1 fruit fly cellular context compared by ENCODE assay signal in the genomic region with DNA sequence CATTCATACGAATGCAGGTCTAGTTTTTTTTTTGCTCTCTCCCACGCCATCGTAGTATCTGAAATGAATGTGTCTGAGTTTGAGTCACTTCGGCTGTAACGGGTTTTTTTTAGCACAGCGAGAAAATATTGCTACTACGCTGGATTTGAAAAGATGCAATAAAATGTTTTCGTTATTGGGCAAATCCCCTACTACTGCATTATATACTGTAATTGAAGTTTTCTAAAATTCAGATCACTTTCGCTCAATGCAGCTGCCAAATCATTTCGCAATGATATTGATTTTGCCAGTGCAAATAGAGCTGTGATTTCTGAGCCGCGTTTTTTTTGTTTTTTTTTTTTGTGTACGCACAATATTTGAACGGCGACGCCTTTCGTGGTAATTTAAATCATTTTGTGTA.
A peak's percentile ranks its signal among the peaks of the same experiment; 100 is the strongest.
TF ChIP-seq lines count a peak whose summit lies in the region.

No protein-coding gene starts in this region.

TF ChIP-seq in whole organism, embryonic, 481 proteins besides CTCF, POLR2A, EP300 and RAD21 (continued from another document and continues in another):
- TF ChIP-seq CG8359 (GFP tag; optimal IDR thresholded peaks at IDR 0.05; lab: Kevin White, UChicago; ENCODE audit: borderline replicate concordance) (no peak), insv (GFP tag; optimal IDR thresholded peaks at IDR 0.05; lab: Kevin White, UChicago) (no peak), CG10431 (GFP tag; optimal IDR thresholded peaks at IDR 0.05; lab: Kevin White, UChicago) (no peak), Ptx1 (GFP tag; IDR thresholded peaks at IDR 0.05; lab: Robert Waterston, UW) (peak; percentile 51), lola (GFP tag; optimal IDR thresholded peaks at IDR 0.05; lab: Kevin White, UChicago) (no peak), tin (GFP tag; optimal IDR thresholded peaks at IDR 0.05; lab: Kevin White, UChicago) (peak; percentile 25), Xbp1 (GFP tag; optimal IDR thresholded peaks at IDR 0.05; lab: Kevin White, UChicago) (peak; percentile 49), CG17802 (tag; optimal IDR thresholded peaks at IDR 0.05; lab: Kevin White, UChicago) (no peak), C15 (GFP tag; IDR thresholded peaks at IDR 0.05; lab: Robert Waterston, UW) (no peak), gsb-n (tag; optimal IDR thresholded peaks at IDR 0.05; lab: Kevin White, UChicago) (no peak), BtbVII (GFP tag; optimal IDR thresholded peaks at IDR 0.05; lab: Kevin White, UChicago) (no peak), CG12659 (GFP tag; optimal IDR thresholded peaks at IDR 0.05; lab: Kevin White, UChicago) (peak; percentile 40), CG14441 (GFP tag; IDR thresholded peaks at IDR 0.05; lab: Robert Waterston, UW) (peak; percentile 65; the same call in 1 of the 2 replicates), zen (tag; optimal IDR thresholded peaks at IDR 0.05; lab: Kevin White, UChicago) (no peak), ATbp (GFP tag; optimal IDR thresholded peaks at IDR 0.05; lab: Kevin White, UChicago) (peak; percentile 48), eyg (GFP tag; optimal IDR thresholded peaks at IDR 0.05; lab: Kevin White, UChicago) (no peak), ro (GFP tag; IDR thresholded peaks at IDR 0.05; lab: Robert Waterston, UW) (no peak), sim (GFP tag; IDR thresholded peaks at IDR 0.05; lab: Robert Waterston, UW) (no peak), CG12071 (GFP tag; optimal IDR thresholded peaks at IDR 0.05; lab: Kevin White, UChicago) (no peak), CG17186 (GFP tag; optimal IDR thresholded peaks at IDR 0.05; lab: Kevin White, UChicago) (no peak), pnt (GFP tag; optimal IDR thresholded peaks at IDR 0.05; lab: Kevin White, UChicago) (peak; percentile 24), H2.0 (GFP tag; IDR thresholded peaks at IDR 0.05; lab: Robert Waterston, UW) (peak; percentile 65), CG2116 (GFP tag; optimal IDR thresholded peaks at IDR 0.05; lab: Kevin White, UChicago) (no peak), ewg (GFP tag; optimal IDR thresholded peaks at IDR 0.05; lab: Kevin White, UChicago) (no peak), CG8944 (GFP tag; optimal IDR thresholded peaks at IDR 0.05; lab: Kevin White, UChicago) (peak; percentile 8), jing (GFP tag; optimal IDR thresholded peaks at IDR 0.05; lab: Kevin White, UChicago) (no peak), prd (optimal IDR thresholded peaks at IDR 0.05; lab: Kevin White, UChicago) (no peak), prd (GFP tag; IDR thresholded peaks at IDR 0.05; lab: Robert Waterston, UW) (peak; percentile 63; the same call in 2 of the 3 replicates), CG11560 (tag; IDR thresholded peaks at IDR 0.05; lab: Robert Waterston, UW) (no peak), abd-A (tag; optimal IDR thresholded peaks at IDR 0.05; lab: Kevin White, UChicago) (no peak), phol (tag; optimal IDR thresholded peaks at IDR 0.05; lab: Kevin White, UChicago) (peak; percentile 33), CG10321 (GFP tag; IDR thresholded peaks at IDR 0.05; lab: Robert Waterston, UW) (no peak), slou (GFP tag; optimal IDR thresholded peaks at IDR 0.05; lab: Kevin White, UChicago) (peak; percentile 7), CG12236 (GFP tag; optimal IDR thresholded peaks at IDR 0.05; lab: Kevin White, UChicago) (no peak), Abd-B (GFP tag; optimal IDR thresholded peaks at IDR 0.05; lab: Kevin White, UChicago) (no peak), mam (GFP tag; optimal IDR thresholded peaks at IDR 0.05; lab: Kevin White, UChicago) (peak; percentile 57), vnd (GFP tag; IDR thresholded peaks at IDR 0.05; lab: Robert Waterston, UW; ENCODE audit: partially characterized antibody) (no peak), CG8388 (GFP tag; optimal IDR thresholded peaks at IDR 0.05; lab: Kevin White, UChicago) (peak; percentile 22), CG33213 (GFP tag; optimal IDR thresholded peaks at IDR 0.05; lab: Kevin White, UChicago) (peak; percentile 1), CG13424 (tag; optimal IDR thresholded peaks at IDR 0.05; lab: Kevin White, UChicago) (peak; percentile 29), Ets65A (GFP tag; lab: Kevin White, UChicago) (peak; percentile 87), CG18476 (GFP tag; optimal IDR thresholded peaks at IDR 0.05; lab: Kevin White, UChicago) (no peak), CG4328 (GFP tag; optimal IDR thresholded peaks at IDR 0.05; lab: Kevin White, UChicago) (no peak), ab (GFP tag; optimal IDR thresholded peaks at IDR 0.05; lab: Kevin White, UChicago) (no peak), CG17612 (GFP tag; IDR thresholded peaks at IDR 0.05; lab: Robert Waterston, UW) (no peak), ERR (GFP tag; optimal IDR thresholded peaks at IDR 0.05; lab: Kevin White, UChicago) (peak; percentile 13), CG14014 (GFP tag; IDR thresholded peaks at IDR 0.05; lab: Robert Waterston, UW) (peak; percentile 53; the same call in 1 of the 2 replicates), CG9817 (tag; optimal IDR thresholded peaks at IDR 0.05; lab: Kevin White, UChicago) (no peak), grau (tag; optimal IDR thresholded peaks at IDR 0.05; lab: Kevin White, UChicago) (peak; percentile 13), exex (tag; optimal IDR thresholded peaks at IDR 0.05; lab: Kevin White, UChicago) (no peak), CG9215 (GFP tag; IDR thresholded peaks at IDR 0.05; lab: Robert Waterston, UW) (no peak), sr (GFP tag; IDR thresholded peaks at IDR 0.05; lab: Robert Waterston, UW) (no peak), Hr51 (GFP tag; optimal IDR thresholded peaks at IDR 0.05; lab: Kevin White, UChicago) (peak in 1 of 2 experiments; percentile 62), Hmr (GFP tag; optimal IDR thresholded peaks at IDR 0.05; lab: Kevin White, UChicago) (peak; percentile 7), Jarid2 (GFP tag; optimal IDR thresholded peaks at IDR 0.05; lab: Kevin White, UChicago) (no peak), Gug (GFP tag; IDR thresholded peaks at IDR 0.05; lab: Robert Waterston, UW) (peak; percentile 54; the same call in 2 of the 4 replicates), CG11456 (GFP tag; IDR thresholded peaks at IDR 0.05; lab: Robert Waterston, UW) (peak; percentile 54; the same call in 1 of the 3 replicates), CG13775 (GFP tag; optimal IDR thresholded peaks at IDR 0.05; lab: Kevin White, UChicago) (no peak), ara (GFP tag; IDR thresholded peaks at IDR 0.05; lab: Robert Waterston, UW) (no peak), CG17385 (GFP tag; optimal IDR thresholded peaks at IDR 0.05; lab: Kevin White, UChicago) (peak; percentile 13), wdn (GFP tag; IDR thresholded peaks at IDR 0.05; lab: Robert Waterston, UW) (no peak), bsh (GFP tag; optimal IDR thresholded peaks at IDR 0.05; lab: Kevin White, UChicago) (peak in 1 of 2 experiments; percentile 19), pan (optimal IDR thresholded peaks at IDR 0.05; lab: Kevin White, UChicago) (no peak), pan (GFP tag; optimal IDR thresholded peaks at IDR 0.05 in 1 of 2, IDR thresholded peaks at IDR 0.05 in 1 of 2) (peak in 1 of 2 experiments; percentile 75), CG12299 (tag; optimal IDR thresholded peaks at IDR 0.05; lab: Kevin White, UChicago) (no peak), seq (GFP tag; IDR thresholded peaks at IDR 0.05; lab: Robert Waterston, UW) (no peak; the same call in 1 of the 2 replicates), CG6813 (GFP tag; optimal IDR thresholded peaks at IDR 0.05; lab: Kevin White, UChicago) (no peak), CG7786 (GFP tag; optimal IDR thresholded peaks at IDR 0.05; lab: Kevin White, UChicago) (peak; percentile 35), Mes4 (GFP tag; optimal IDR thresholded peaks at IDR 0.05; lab: Kevin White, UChicago) (no peak), hbn (GFP tag; IDR thresholded peaks at IDR 0.05; lab: Robert Waterston, UW; ENCODE audit: partially characterized antibody) (no peak), da (GFP tag; optimal IDR thresholded peaks at IDR 0.05; lab: Kevin White, UChicago) (no peak), Lim3 (GFP tag; IDR thresholded peaks at IDR 0.05; lab: Robert Waterston, UW) (no peak), CG1647 (GFP tag; optimal IDR thresholded peaks at IDR 0.05; lab: Kevin White, UChicago) (peak; percentile 4), CG18619 (GFP tag; optimal IDR thresholded peaks at IDR 0.05; lab: Kevin White, UChicago) (no peak), az2 (GFP tag; optimal IDR thresholded peaks at IDR 0.05; lab: Kevin White, UChicago) (peak; percentile 4), Side (GFP tag; optimal IDR thresholded peaks at IDR 0.05; lab: Kevin White, UChicago) (no peak), pb (GFP tag; optimal IDR thresholded peaks at IDR 0.05; lab: Kevin White, UChicago) (peak; percentile 43), kay (GFP tag; optimal IDR thresholded peaks at IDR 0.05; lab: Kevin White, UChicago) (peak; percentile 26), CG15011 (GFP tag; optimal IDR thresholded peaks at IDR 0.05; lab: Kevin White, UChicago) (no peak), slp2 (GFP tag; optimal IDR thresholded peaks at IDR 0.05; lab: Kevin White, UChicago) (no peak), sd (tag; optimal IDR thresholded peaks at IDR 0.05; lab: Kevin White, UChicago) (no peak), tx (GFP tag; optimal IDR thresholded peaks at IDR 0.05; lab: Kevin White, UChicago) (peak; percentile 25), Lhr (GFP tag; optimal IDR thresholded peaks at IDR 0.05; lab: Kevin White, UChicago) (no peak), CG4820 (GFP tag; optimal IDR thresholded peaks at IDR 0.05; lab: Kevin White, UChicago) (peak; percentile 7), cwo (GFP tag; optimal IDR thresholded peaks at IDR 0.05; lab: Kevin White, UChicago) (no peak), gce (GFP tag; IDR thresholded peaks at IDR 0.05; lab: Robert Waterston, UW) (peak; percentile 26; the same call in 1 of the 3 replicates), CG3838 (GFP tag; optimal IDR thresholded peaks at IDR 0.05; lab: Kevin White, UChicago) (no peak), nerfin-1 (tag; optimal IDR thresholded peaks at IDR 0.05; lab: Kevin White, UChicago) (no peak), D19A (tag; optimal IDR thresholded peaks at IDR 0.05; lab: Kevin White, UChicago) (no peak), ci (GFP tag; IDR thresholded peaks at IDR 0.05; lab: Robert Waterston, UW) (peak; percentile 77; the same call in 2 of the 3 replicates), CG2712 (tag; optimal IDR thresholded peaks at IDR 0.05; lab: Kevin White, UChicago) (peak; percentile 22), yki (optimal IDR thresholded peaks at IDR 0.05; lab: Kevin White, UChicago) (no peak), Nf-YC (tag; optimal IDR thresholded peaks at IDR 0.05; lab: Kevin White, UChicago) (no peak), CG18764 (GFP tag; optimal IDR thresholded peaks at IDR 0.05; lab: Kevin White, UChicago) (peak; percentile 33), CG8478 (optimal IDR thresholded peaks at IDR 0.05; lab: Kevin White, UChicago) (no peak), bigmax (GFP tag; optimal IDR thresholded peaks at IDR 0.05; lab: Kevin White, UChicago) (no peak), zf30C (GFP tag; optimal IDR thresholded peaks at IDR 0.05; lab: Kevin White, UChicago) (no peak), B-H1 (GFP tag; IDR thresholded peaks at IDR 0.05; lab: Robert Waterston, UW) (peak; percentile 11; the same call in 1 of the 3 replicates), bcd (GFP tag; optimal IDR thresholded peaks at IDR 0.05; lab: Kevin White, UChicago) (no peak), YL-1 (GFP tag; optimal IDR thresholded peaks at IDR 0.05; lab: Kevin White, UChicago) (no peak), Hr3 (GFP tag; optimal IDR thresholded peaks at IDR 0.05; lab: Kevin White, UChicago) (no peak), CG30020 (tag; optimal IDR thresholded peaks at IDR 0.05; lab: Kevin White, UChicago) (no peak), h (optimal IDR thresholded peaks at IDR 0.05; lab: Kevin White, UChicago) (no peak), rib (GFP tag; IDR thresholded peaks at IDR 0.05; lab: Robert Waterston, UW) (no peak), Rx (GFP tag; IDR thresholded peaks at IDR 0.05; lab: Robert Waterston, UW) (peak; percentile 51), CG31388 (GFP tag; optimal IDR thresholded peaks at IDR 0.05; lab: Kevin White, UChicago) (no peak), sug (tag; optimal IDR thresholded peaks at IDR 0.05; lab: Kevin White, UChicago) (no peak), Dad (GFP tag; optimal IDR thresholded peaks at IDR 0.05; lab: Kevin White, UChicago) (no peak), gt (GFP tag; IDR thresholded peaks at IDR 0.05; lab: Robert Waterston, UW) (no peak), HLH4C (GFP tag; IDR thresholded peaks at IDR 0.05; lab: Robert Waterston, UW; ENCODE audit: partially characterized antibody) (no peak), CG3407 (GFP tag; optimal IDR thresholded peaks at IDR 0.05; lab: Kevin White, UChicago) (no peak), z (GFP tag; IDR thresholded peaks at IDR 0.05; lab: Robert Waterston, UW) (0 out of 3 replicates have a peak, but pooled peaks have one; percentile 7), Xrp1 (GFP tag; IDR thresholded peaks at IDR 0.05; lab: Robert Waterston, UW) (peak; percentile 59), CoRest (tag; optimal IDR thresholded peaks at IDR 0.05; lab: Kevin White, UChicago) (peak; percentile 20), gem (tag; optimal IDR thresholded peaks at IDR 0.05; lab: Kevin White, UChicago) (peak; percentile 61), Hr39 (optimal IDR thresholded peaks at IDR 0.05; lab: Kevin White, UChicago) (no peak), Hey (tag; optimal IDR thresholded peaks at IDR 0.05; lab: Kevin White, UChicago) (no peak), Hr78 (GFP tag; optimal IDR thresholded peaks at IDR 0.05; lab: Kevin White, UChicago) (no peak), br (optimal IDR thresholded peaks at IDR 0.05; lab: Kevin White, UChicago) (no peak), ase (GFP tag; IDR thresholded peaks at IDR 0.05; lab: Robert Waterston, UW) (peak; percentile 55; the same call in 1 of the 3 replicates), tap (tag; optimal IDR thresholded peaks at IDR 0.05; lab: Kevin White, UChicago) (peak; percentile 13), Dip2 (GFP tag; IDR thresholded peaks at IDR 0.05; lab: Robert Waterston, UW) (no peak), ham (GFP tag; IDR thresholded peaks at IDR 0.05; lab: Robert Waterston, UW) (no peak), trem (tag; optimal IDR thresholded peaks at IDR 0.05; lab: Kevin White, UChicago) (no peak), CG13287 (GFP tag; IDR thresholded peaks at IDR 0.05; lab: Robert Waterston, UW; ENCODE audit: partially characterized antibody) (no peak), Awh (GFP tag; IDR thresholded peaks at IDR 0.05; lab: Robert Waterston, UW) (peak; percentile 49; the same call in 1 of the 2 replicates), Six4 (GFP tag; optimal IDR thresholded peaks at IDR 0.05; lab: Kevin White, UChicago) (no peak), fru (optimal IDR thresholded peaks at IDR 0.05; lab: Kevin White, UChicago) (no peak), MTF-1 (GFP tag; optimal IDR thresholded peaks at IDR 0.05; lab: Kevin White, UChicago; ENCODE audit: borderline replicate concordance) (no peak), CG18262 (tag; optimal IDR thresholded peaks at IDR 0.05; lab: Kevin White, UChicago) (peak; percentile 8), CG14710 (tag; optimal IDR thresholded peaks at IDR 0.05; lab: Kevin White, UChicago) (no peak)
